Worm (Caenorhabditis elegans) whole organism, L2 larva: ENCODE measurements around the gene Y17G7B.12.

Experiments
- fos-1 ChIP-seq: fragments of 150-350 bp; optimal IDR thresholded peaks from 2 replicates; lab custom pipeline; 2014; ENCODE audit warnings: missing biosample characterization, missing genetic modification characterization
- lin-13 ChIP-seq: fragments of 150-350 bp; optimal IDR thresholded peaks from 2 replicates; lab custom pipeline; 2014; ENCODE audit warnings: missing biosample characterization, missing genetic modification reagents, missing genetic modification characterization
- snpc-4 ChIP-seq: fragments of 150-350 bp; optimal IDR thresholded peaks from 2 replicates; lab custom pipeline; 2014; ENCODE audit warnings: missing biosample characterization, missing genetic modification characterization

ce11 chrII:12071243-12071642 is 47.6 kb downstream of the Y17G7B.12 start:
- no peak for TF ChIP-seq lin-13
- TF ChIP-seq fos-1 (tag; lab: Kevin White, UChicago), result no peak
- no peak for TF ChIP-seq snpc-4 (tag; lab: Kevin White, UChicago)
